Fruit fly (Drosophila melanogaster): Measurements from ENCODE around the gene CG43084.
A peak's percentile ranks its signal among the peaks of the same experiment; 100 is the strongest.

The CG43084 gene

dm6 chr3L:15687802-15688201 is 37.1 kb downstream of the CG43084 start, which contains the start of gene CG34452:
Gene CG34452 (minus strand): TSS chr3L:15687902.
- TF ChIP-seq Gug (GFP tag; IDR thresholded peaks at IDR 0.05): no peak
- no peak for TF ChIP-seq pan (optimal IDR thresholded peaks at IDR 0.05)
- no peak for TF ChIP-seq pan (GFP tag; optimal IDR thresholded peaks at IDR 0.05 in 1 of 2, IDR thresholded peaks at IDR 0.05 in 1 of 2)
- TF ChIP-seq chn (GFP tag; optimal IDR thresholded peaks at IDR 0.05): no peak
- no peak for TF ChIP-seq pum (GFP tag; optimal IDR thresholded peaks at IDR 0.05)
- TF ChIP-seq Blimp-1 (GFP tag; optimal IDR thresholded peaks at IDR 0.05): no peak
- TF ChIP-seq Tbp (GFP tag; optimal IDR thresholded peaks at IDR 0.05): no peak
- TF ChIP-seq Spps (tag; optimal IDR thresholded peaks at IDR 0.05): no peak
- TF ChIP-seq btn (GFP tag; optimal IDR thresholded peaks at IDR 0.05): no peak
- no peak for TF ChIP-seq CkIIα-i1 (GFP tag; IDR thresholded peaks at IDR 0.05)
- no peak for TF ChIP-seq CG8281 (tag; optimal IDR thresholded peaks at IDR 0.05)
- no peak for TF ChIP-seq Ravus (GFP tag; IDR thresholded peaks at IDR 0.05)
- no peak for TF ChIP-seq Myb (GFP tag; optimal IDR thresholded peaks at IDR 0.05)
- TF ChIP-seq Xrp1 (GFP tag; IDR thresholded peaks at IDR 0.05): no peak
- TF ChIP-seq ATbp (GFP tag; optimal IDR thresholded peaks at IDR 0.05): no peak
- TF ChIP-seq ems (GFP tag; optimal IDR thresholded peaks at IDR 0.05): no peak
- no peak for TF ChIP-seq CG11093 (GFP tag; IDR thresholded peaks at IDR 0.05)
- no peak for TF ChIP-seq CG10431 (GFP tag; optimal IDR thresholded peaks at IDR 0.05)
- TF ChIP-seq crp (GFP tag; optimal IDR thresholded peaks at IDR 0.05): no peak

- TF ChIP-seq CG15479 (GFP tag; optimal IDR thresholded peaks at IDR 0.05) (no peak), CG3281 (GFP tag; optimal IDR thresholded peaks at IDR 0.05) (peak; percentile 43), CG13123 (GFP tag; optimal IDR thresholded peaks at IDR 0.05) (no peak), CG7271 (tag; optimal IDR thresholded peaks at IDR 0.05) (no peak), Hand (GFP tag; optimal IDR thresholded peaks at IDR 0.05) (no peak), CG18619 (GFP tag; optimal IDR thresholded peaks at IDR 0.05) (peak; percentile 20), fd3F (GFP tag; optimal IDR thresholded peaks at IDR 0.05) (peak; percentile 33), so (GFP tag; IDR thresholded peaks at IDR 0.05) (peak; percentile 54; the same call in 1 of the 3 replicates), CG17612 (GFP tag; IDR thresholded peaks at IDR 0.05) (no peak), Bgb (GFP tag; IDR thresholded peaks at IDR 0.05; ENCODE audit: partially characterized antibody) (no peak), Mad (GFP tag; optimal IDR thresholded peaks at IDR 0.05) (no peak), oc (tag; optimal IDR thresholded peaks at IDR 0.05) (no peak), mirr (GFP tag; optimal IDR thresholded peaks at IDR 0.05) (peak; percentile 49), seq (GFP tag; IDR thresholded peaks at IDR 0.05) (peak; percentile 52; the same call in 1 of the 2 replicates), Xrp1 (GFP tag; IDR thresholded peaks at IDR 0.05) (no peak), jing (GFP tag; optimal IDR thresholded peaks at IDR 0.05) (no peak), CG12071 (GFP tag; optimal IDR thresholded peaks at IDR 0.05) (peak; percentile 12), CG6791 (GFP tag; IDR thresholded peaks at IDR 0.05; ENCODE audit: partially characterized antibody) (no peak), hbn (GFP tag; IDR thresholded peaks at IDR 0.05; ENCODE audit: partially characterized antibody) (no peak), HHEX (GFP tag; optimal IDR thresholded peaks at IDR 0.05) (peak; percentile 17), CG14014 (GFP tag; IDR thresholded peaks at IDR 0.05) (peak; percentile 61; the same call in 1 of the 2 replicates), her (GFP tag; optimal IDR thresholded peaks at IDR 0.05) (peak; percentile 24), crol (GFP tag; IDR thresholded peaks at IDR 0.05) (no peak), CG11695 (GFP tag; IDR thresholded peaks at IDR 0.05) (peak; percentile 27; the same call in 1 of the 3 replicates), CG14860 (GFP tag; IDR thresholded peaks at IDR 0.05; ENCODE audit: partially characterized antibody) (no peak), CG3838 (GFP tag; optimal IDR thresholded peaks at IDR 0.05) (no peak), gem (tag; optimal IDR thresholded peaks at IDR 0.05) (peak; percentile 16), luna (GFP tag; optimal IDR thresholded peaks at IDR 0.05) (peak; percentile 40), CG6854 (GFP tag; optimal IDR thresholded peaks at IDR 0.05) (no peak), CG6813 (GFP tag; optimal IDR thresholded peaks at IDR 0.05) (peak; percentile 52), Meics (GFP tag; optimal IDR thresholded peaks at IDR 0.05) (peak; percentile 35), CG1792 (GFP tag; optimal IDR thresholded peaks at IDR 0.05) (no peak), CG2678 (tag; optimal IDR thresholded peaks at IDR 0.05) (peak; percentile 26)
These were observed 38.9 kb downstream of the CG43084 start for dm6 chr3L:15689518-15689917.

Data from whole organism, embryonic.